Worm (Caenorhabditis elegans): ENCODE results near the gene R05H11.1.

ce11 chrIII:6746008-6746407, 49.4 kb upstream of the R05H11.1 start, which contains the start of gene dig-1:
- TF ChIP-seq lin-13 (GFP tag; optimal IDR thresholded peaks at IDR 0.05): no peak
- TF ChIP-seq duxl-1 (tag; optimal IDR thresholded peaks at IDR 0.05; ENCODE audit: poor library complexity): no peak
- no peak for TF ChIP-seq skn-1 (tag; optimal IDR thresholded peaks at IDR 0.05)
